Fruit fly (Drosophila melanogaster): ENCODE data around the gene kar.
A peak's percentile ranks its signal among the peaks of the same experiment; 100 is the strongest.

- TF ChIP-seq CG11617 (GFP tag; optimal IDR thresholded peaks at IDR 0.05) (no peak), Clk (GFP tag; optimal IDR thresholded peaks at IDR 0.05) (no peak), CG5204 (GFP tag; optimal IDR thresholded peaks at IDR 0.05) (no peak), cic (GFP tag; optimal IDR thresholded peaks at IDR 0.05) (peak; percentile 30), bab1 (GFP tag; optimal IDR thresholded peaks at IDR 0.05) (no peak), kay (GFP tag; ENCODE audit: borderline replicate concordance) (no peak), pad (GFP tag; optimal IDR thresholded peaks at IDR 0.05) (no peak), CG1620 (GFP tag; optimal IDR thresholded peaks at IDR 0.05) (no peak), cnc (optimal IDR thresholded peaks at IDR 0.05) (no peak), tj (GFP tag; optimal IDR thresholded peaks at IDR 0.05) (no peak), ovo (GFP tag; optimal IDR thresholded peaks at IDR 0.05) (no peak), CG14711 (tag; optimal IDR thresholded peaks at IDR 0.05) (no peak)
Observed at dm6 chr3R:12715253-12715652, 26.1 kb upstream of the kar start.
